Worm (Caenorhabditis elegans) whole organism, young adult: ENCODE results near the gene W10G11.1.
A peak's percentile ranks its signal among the peaks of the same experiment; 100 is the strongest.

Experiments used
- B0261.1 ChIP-seq: sonication (generic microtip); optimal IDR thresholded peaks from 2 replicates; lab custom pipeline; 2016; ENCODE audit warnings: mild to moderate bottlenecking, missing genetic modification characterization, moderate library complexity, missing compliant biosample characterization
- D2030.7 ChIP-seq: fragments of 200-800 bp; sonication (Bioruptor generic); IDR thresholded peaks from 2 replicates; pipeline ENCODE4 v1.3.6; 2022; ENCODE audit warnings: missing genetic modification reagents, missing genetic modification characterization, missing compliant biosample characterization
- F10E7.11 ChIP-seq: sonication (generic microtip); optimal IDR thresholded peaks from 2 replicates; lab custom pipeline; 2017; ENCODE audit warnings: mild to moderate bottlenecking, missing genetic modification characterization, moderate library complexity, missing compliant biosample characterization
- F22D6.2 ChIP-seq: sonication (generic microtip); optimal IDR thresholded peaks from 2 replicates; lab custom pipeline; 2016; ENCODE audit warnings: mild to moderate bottlenecking, missing genetic modification characterization, missing compliant biosample characterization
- F39B2.1 ChIP-seq: fragments of 200-800 bp; sonication (Bioruptor generic); IDR thresholded peaks from 2 replicates; pipeline ENCODE4 v1.3.6; 2022; ENCODE audit warnings: missing genetic modification reagents, missing genetic modification characterization, missing compliant biosample characterization
- F55B11.4 ChIP-seq: sonication (generic microtip); optimal IDR thresholded peaks from 2 replicates; lab custom pipeline; 2016; ENCODE audit warnings: missing compliant biosample characterization, missing genetic modification characterization, borderline replicate concordance; ENCODE audit not compliant: insufficient read depth
- F57A8.1 ChIP-seq: fragments of 200-800 bp; sonication (Bioruptor generic); optimal IDR thresholded peaks from 2 replicates; lab custom pipeline; 2018; ENCODE audit warnings: mild to moderate bottlenecking, missing genetic modification characterization, moderate library complexity, missing compliant biosample characterization
- K12H6.12 ChIP-seq: fragments of 200-800 bp; sonication (Bioruptor generic); optimal IDR thresholded peaks from 2 replicates; lab custom pipeline; 2018; ENCODE audit warnings: mild to moderate bottlenecking, missing genetic modification characterization, missing compliant biosample characterization
- T07F8.4 ChIP-seq: sonication (generic microtip); optimal IDR thresholded peaks from 2 replicates; lab custom pipeline; 2016; ENCODE audit warnings: mild to moderate bottlenecking, missing genetic modification characterization, moderate library complexity, missing compliant biosample characterization
- Y56A3A.18 ChIP-seq: fragments of 200-800 bp; sonication (Bioruptor generic); IDR thresholded peaks from 2 replicates; pipeline ENCODE4 v1.3.6; 2022; ENCODE audit warnings: missing genetic modification reagents, missing genetic modification characterization, missing compliant biosample characterization
- ama-1 ChIP-seq, 3 experiments: fragments of 150-350 bp in 1 of 3; sonication (generic microtip) in 2 of 3; optimal IDR thresholded peaks; 2 replicates each; lab custom pipeline; 2014 to 2018; ENCODE audit warnings: missing biosample characterization in 2 of 3, missing genetic modification characterization in 2 of 3, missing genetic modification reagents in 2 of 3
- attf-5 ChIP-seq: fragments of 200-800 bp; sonication (Bioruptor generic); optimal IDR thresholded peaks from 2 replicates; lab custom pipeline; 2018; ENCODE audit warnings: mild to moderate bottlenecking, missing genetic modification characterization, missing compliant biosample characterization
- cebp-2 ChIP-seq: fragments of 200-800 bp; sonication (Bioruptor generic); IDR thresholded peaks from 2 replicates; pipeline ENCODE4 v1.3.6; 2022; ENCODE audit warnings: missing genetic modification characterization, missing compliant biosample characterization
- ceh-100 ChIP-seq: fragments of 200-800 bp; sonication (Bioruptor generic); IDR thresholded peaks from 2 replicates; pipeline ENCODE4 v1.3.6; 2022; ENCODE audit warnings: missing genetic modification reagents, missing genetic modification characterization, missing compliant biosample characterization
- ceh-27 ChIP-seq: fragments of 200-800 bp; sonication (Bioruptor generic); optimal IDR thresholded peaks from 2 replicates; lab custom pipeline; 2018; ENCODE audit warnings: mild to moderate bottlenecking, missing genetic modification characterization, moderate library complexity, missing compliant biosample characterization
- ceh-58 ChIP-seq: fragments of 200-800 bp; sonication (Bioruptor generic); IDR thresholded peaks from 2 replicates; pipeline ENCODE4 v1.3.6; 2022; ENCODE audit warnings: missing genetic modification characterization, missing compliant biosample characterization
- ceh-91 ChIP-seq: fragments of 200-800 bp; sonication (Bioruptor generic); IDR thresholded peaks from 2 replicates; pipeline ENCODE4 v1.3.6; 2022; ENCODE audit warnings: missing genetic modification reagents, missing genetic modification characterization, missing compliant biosample characterization
- chd-7 ChIP-seq: sonication (generic microtip); optimal IDR thresholded peaks from 2 replicates; lab custom pipeline; 2016; ENCODE audit warnings: mild to moderate bottlenecking, missing genetic modification characterization, moderate library complexity, missing compliant biosample characterization
- dpl-1 ChIP-seq: fragments of 150-350 bp; optimal IDR thresholded peaks from 2 replicates; lab custom pipeline; 2014; ENCODE audit warnings: missing biosample characterization, missing genetic modification reagents, missing genetic modification characterization
- efl-1 ChIP-seq: fragments of 150-350 bp; optimal IDR thresholded peaks from 2 replicates; lab custom pipeline; 2014; ENCODE audit warnings: missing biosample characterization, missing genetic modification reagents, missing genetic modification characterization
- egl-18 ChIP-seq: fragments of 200-800 bp; sonication (Bioruptor generic); IDR thresholded peaks from 2 replicates; pipeline ENCODE4 v1.3.6; 2022; ENCODE audit warnings: missing genetic modification reagents, missing genetic modification characterization, missing compliant biosample characterization
- egl-44 ChIP-seq: fragments of 200-800 bp; sonication (Bioruptor generic); IDR thresholded peaks from 2 replicates; pipeline ENCODE4 v1.3.6; 2022; ENCODE audit warnings: missing genetic modification reagents, missing genetic modification characterization, missing compliant biosample characterization
- egrh-3 ChIP-seq: fragments of 200-800 bp; sonication (Bioruptor generic); IDR thresholded peaks from 2 replicates; pipeline ENCODE4 v1.3.6; 2022; ENCODE audit warnings: missing genetic modification reagents, missing genetic modification characterization, missing compliant biosample characterization
- ets-4 ChIP-seq: fragments of 200-800 bp; sonication (Bioruptor generic); optimal IDR thresholded peaks from 2 replicates; lab custom pipeline; 2018; ENCODE audit warnings: mild to moderate bottlenecking, missing genetic modification characterization, missing compliant biosample characterization
- fkh-3 ChIP-seq: sonication (generic microtip); optimal IDR thresholded peaks from 2 replicates; lab custom pipeline; 2016; ENCODE audit warnings: mild to moderate bottlenecking, missing genetic modification characterization, missing compliant biosample characterization
- hmg-1.2 ChIP-seq: fragments of 200-800 bp; sonication (Bioruptor generic); IDR thresholded peaks from 2 replicates; pipeline ENCODE4 v1.3.6; 2022; ENCODE audit warnings: missing genetic modification reagents, missing genetic modification characterization, missing compliant biosample characterization
- hmg-20 ChIP-seq: fragments of 200-800 bp; sonication (Bioruptor generic); IDR thresholded peaks from 2 replicates; pipeline ENCODE4 v1.3.6; 2022; ENCODE audit warnings: missing genetic modification reagents, missing genetic modification characterization, missing compliant biosample characterization
- let-607 ChIP-seq, 2 experiments: fragments of 200-800 bp in 1 of 2; sonication (Bioruptor generic) in 1 of 2; sonication (generic microtip) in 1 of 2; optimal IDR thresholded peaks; 2 replicates each; lab custom pipeline; 2016 to 2018; ENCODE audit warnings: mild to moderate bottlenecking in 2 of 2, missing compliant biosample characterization in 2 of 2, missing genetic modification characterization in 2 of 2, moderate library complexity in 2 of 2, missing genotype in 1 of 2
- lin-40 ChIP-seq: sonication (generic microtip); optimal IDR thresholded peaks from 2 replicates; lab custom pipeline; 2016; ENCODE audit warnings: missing genetic modification characterization, mild to moderate bottlenecking, missing compliant biosample characterization, missing genotype, missing genetic modification reagents
- lin-54 ChIP-seq: fragments of 200-800 bp; sonication (Bioruptor generic); optimal IDR thresholded peaks from 2 replicates; lab custom pipeline; 2018; ENCODE audit warnings: mild to moderate bottlenecking, missing genetic modification characterization, missing compliant biosample characterization
- lir-1 ChIP-seq: fragments of 200-800 bp; sonication (Bioruptor generic); conservative IDR thresholded peaks from 2 replicates; pipeline ENCODE4 v1.3.6; 2022; ENCODE audit warnings: missing genetic modification reagents, missing genetic modification characterization, missing compliant biosample characterization
- mcd-1 ChIP-seq: fragments of 200-800 bp; sonication (Bioruptor generic); IDR thresholded peaks from 2 replicates; pipeline ENCODE4 v1.3.6; 2022; ENCODE audit warnings: missing genetic modification reagents, missing genetic modification characterization, missing compliant biosample characterization
- mxl-1 ChIP-seq: sonication (generic microtip); optimal IDR thresholded peaks from 2 replicates; lab custom pipeline; 2016; ENCODE audit warnings: missing genetic modification characterization, missing compliant biosample characterization
- nfya-2 ChIP-seq: fragments of 200-800 bp; sonication (Bioruptor generic); IDR thresholded peaks from 2 replicates; pipeline ENCODE4 v1.3.6; 2022; ENCODE audit warnings: missing genetic modification reagents, missing genetic modification characterization, missing compliant biosample characterization
- nhr-90 ChIP-seq: sonication (generic microtip); optimal IDR thresholded peaks from 2 replicates; lab custom pipeline; 2016; ENCODE audit warnings: missing genotype, mild to moderate bottlenecking, missing genetic modification characterization, missing compliant biosample characterization
- rcor-1 ChIP-seq: fragments of 200-800 bp; sonication (Bioruptor generic); IDR thresholded peaks from 2 replicates; pipeline ENCODE4 v1.3.6; 2022; ENCODE audit warnings: missing genetic modification reagents, missing genetic modification characterization, missing compliant biosample characterization
- rec-8 ChIP-seq, 2 experiments: sonication (generic microtip); optimal IDR thresholded peaks; 2 replicates each; lab custom pipeline; 2016; ENCODE audit warnings: mild to moderate bottlenecking in 2 of 2, missing genetic modification characterization in 2 of 2, missing genetic modification reagents in 2 of 2, missing genotype in 2 of 2, missing biosample characterization in 1 of 2, missing compliant biosample characterization in 1 of 2, moderate library complexity in 1 of 2
- rpc-1 ChIP-seq, 2 experiments: fragments of 150-350 bp in 1 of 2; sonication (generic microtip) in 1 of 2; optimal IDR thresholded peaks; 2 replicates each; lab custom pipeline; 2014 to 2018; ENCODE audit warnings: missing biosample characterization in 1 of 2, missing genetic modification characterization in 1 of 2, missing genetic modification reagents in 1 of 2, missing genotype in 1 of 2
- sdz-38 ChIP-seq: sonication (generic microtip); optimal IDR thresholded peaks from 2 replicates; lab custom pipeline; 2016; ENCODE audit warnings: missing genotype, missing genetic modification characterization, missing compliant biosample characterization
- sea-2 ChIP-seq: fragments of 200-800 bp; sonication (Bioruptor generic); IDR thresholded peaks from 2 replicates; pipeline ENCODE4 v1.3.6; 2022; ENCODE audit warnings: missing genetic modification characterization, missing compliant biosample characterization
- snpc-1.3 ChIP-seq: sonication (generic microtip); optimal IDR thresholded peaks from 2 replicates; lab custom pipeline; 2017; ENCODE audit warnings: missing genetic modification characterization, mild to moderate bottlenecking, missing compliant biosample characterization, antibody characterized with exemption, moderate library complexity, missing genotype, missing genetic modification reagents; ENCODE audit not compliant: insufficient read depth
- snpc-3.4 ChIP-seq: sonication (generic microtip); optimal IDR thresholded peaks from 2 replicates; lab custom pipeline; 2017; ENCODE audit warnings: missing genetic modification characterization, mild to moderate bottlenecking, missing compliant biosample characterization, antibody characterized with exemption, moderate library complexity, missing genotype, missing genetic modification reagents
- sptf-2 ChIP-seq: fragments of 200-800 bp; sonication (Bioruptor generic); optimal IDR thresholded peaks from 2 replicates; lab custom pipeline; 2018; ENCODE audit warnings: mild to moderate bottlenecking, missing genetic modification characterization, missing compliant biosample characterization
- tbp1 ChIP-seq: fragments of 200-800 bp; sonication (Bioruptor generic); optimal IDR thresholded peaks from 2 replicates; lab custom pipeline; 2018; ENCODE audit warnings: mild to moderate bottlenecking, missing genetic modification characterization, missing compliant biosample characterization
- unc-130 ChIP-seq: sonication (generic microtip); optimal IDR thresholded peaks from 2 replicates; lab custom pipeline; 2016; ENCODE audit warnings: missing genetic modification reagents, missing genetic modification characterization, missing compliant biosample characterization
- xnd-1 ChIP-seq: sonication (generic microtip); optimal IDR thresholded peaks from 2 replicates; lab custom pipeline; 2016; ENCODE audit warnings: missing genotype, missing genetic modification reagents, missing genetic modification characterization, missing compliant biosample characterization
- zfh-2 ChIP-seq: fragments of 200-800 bp; sonication (Bioruptor generic); conservative IDR thresholded peaks from 2 replicates; pipeline ENCODE4 v1.3.6; 2022; ENCODE audit warnings: missing genetic modification reagents, missing genetic modification characterization, missing compliant biosample characterization
- ztf-28 ChIP-seq: fragments of 200-800 bp; sonication (Bioruptor generic); IDR thresholded peaks from 2 replicates; pipeline ENCODE4 v1.3.6; 2022; ENCODE audit warnings: missing genetic modification reagents, missing genetic modification characterization, missing compliant biosample characterization

Gene W10G11.1

DNA sequence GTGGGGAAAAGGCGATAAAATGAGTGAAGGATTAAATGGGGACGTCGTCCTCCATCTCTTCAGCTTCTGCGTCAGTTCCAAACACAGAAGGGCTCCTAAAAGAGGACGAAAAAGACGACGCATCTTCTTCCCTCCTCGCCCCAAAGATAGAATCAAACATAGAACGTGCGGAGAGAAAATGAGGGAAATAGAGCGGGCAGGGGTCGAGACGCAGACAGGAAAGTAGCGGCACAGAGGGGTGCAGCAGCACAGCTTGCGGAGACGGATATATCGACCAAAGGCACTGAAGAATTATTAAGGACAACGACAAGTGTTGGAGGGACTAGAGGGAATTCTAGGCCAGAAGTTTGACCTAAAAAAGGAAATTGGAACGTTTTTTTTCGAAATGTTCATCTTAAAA is 13.2 kb downstream of the W10G11.1 start:
- TF ChIP-seq hmg-1.2 (GFP tag; lab: Robert Waterston, UW): peak; percentile 74; the same call in 1 of the 2 replicates
- no peak for TF ChIP-seq lir-1 (GFP tag; lab: Robert Waterston, UW)
- no peak for TF ChIP-seq Y56A3A.18 (GFP tag; lab: Robert Waterston, UW)
- no peak for TF ChIP-seq mxl-1 (tag; lab: Kevin White, UChicago)
- no peak for TF ChIP-seq F55B11.4 (tag; lab: Kevin White, UChicago)
- TF ChIP-seq mcd-1 (GFP tag; lab: Robert Waterston, UW): peak; percentile 54
- TF ChIP-seq egl-44 (GFP tag; lab: Robert Waterston, UW): no peak
- no peak for TF ChIP-seq K12H6.12
- TF ChIP-seq fkh-3 (tag; lab: Kevin White, UChicago): no peak
- TF ChIP-seq sdz-38 (tag; lab: Kevin White, UChicago): no peak
- no peak for TF ChIP-seq ceh-91 (GFP tag; lab: Robert Waterston, UW)
- TF ChIP-seq ceh-58: no peak
- TF ChIP-seq efl-1: no peak
- TF ChIP-seq let-607 (tag; optimal IDR thresholded peaks at IDR 0.05; lab: Kevin White, UChicago): no peak
- no peak for TF ChIP-seq nhr-90 (tag; lab: Kevin White, UChicago)
- 0 out of 2 replicates have a peak, but pooled peaks have one; percentile 18 for TF ChIP-seq egrh-3 (GFP tag; lab: Robert Waterston, UW)
- no peak for TF ChIP-seq dpl-1 (GFP tag; lab: Kevin White, UChicago)
- no peak for TF ChIP-seq snpc-1.3
- TF ChIP-seq attf-5 (GFP tag; lab: Kevin White, UChicago): no peak
- no peak for TF ChIP-seq D2030.7 (GFP tag; lab: Robert Waterston, UW)
- TF ChIP-seq rpc-1 (optimal IDR thresholded peaks at IDR 0.05; lab: Kevin White, UChicago): no peak
- TF ChIP-seq rpc-1 (tag; optimal IDR thresholded peaks at IDR 0.05; lab: Kevin White, UChicago): no peak
- no peak for TF ChIP-seq chd-7
- no peak for TF ChIP-seq hmg-20 (GFP tag; lab: Robert Waterston, UW)
- TF ChIP-seq ceh-100 (GFP tag; lab: Robert Waterston, UW): no peak
- TF ChIP-seq ama-1 (optimal IDR thresholded peaks at IDR 0.05; lab: Kevin White, UChicago): no peak
- no peak for TF ChIP-seq ama-1 (GFP tag; optimal IDR thresholded peaks at IDR 0.05; lab: Kevin White, UChicago)
- TF ChIP-seq F10E7.11: no peak
- TF ChIP-seq ztf-28 (GFP tag; lab: Robert Waterston, UW): no peak
- peak; percentile 84 for TF ChIP-seq zfh-2 (GFP tag; lab: Robert Waterston, UW)
- TF ChIP-seq ceh-27 (GFP tag; lab: Kevin White, UChicago): peak; percentile 37
- no peak for TF ChIP-seq nfya-2
- no peak for TF ChIP-seq tbp1 (GFP tag; lab: Kevin White, UChicago)
- no peak for TF ChIP-seq T07F8.4 (tag; lab: Kevin White, UChicago)
- TF ChIP-seq ets-4 (GFP tag; lab: Kevin White, UChicago): no peak
- no peak for TF ChIP-seq lin-40
- TF ChIP-seq F39B2.1 (GFP tag; lab: Robert Waterston, UW): no peak
- no peak for TF ChIP-seq B0261.1 (tag; lab: Kevin White, UChicago)
- TF ChIP-seq sptf-2 (GFP tag; lab: Kevin White, UChicago): no peak
- TF ChIP-seq rcor-1: no peak

DNA sequence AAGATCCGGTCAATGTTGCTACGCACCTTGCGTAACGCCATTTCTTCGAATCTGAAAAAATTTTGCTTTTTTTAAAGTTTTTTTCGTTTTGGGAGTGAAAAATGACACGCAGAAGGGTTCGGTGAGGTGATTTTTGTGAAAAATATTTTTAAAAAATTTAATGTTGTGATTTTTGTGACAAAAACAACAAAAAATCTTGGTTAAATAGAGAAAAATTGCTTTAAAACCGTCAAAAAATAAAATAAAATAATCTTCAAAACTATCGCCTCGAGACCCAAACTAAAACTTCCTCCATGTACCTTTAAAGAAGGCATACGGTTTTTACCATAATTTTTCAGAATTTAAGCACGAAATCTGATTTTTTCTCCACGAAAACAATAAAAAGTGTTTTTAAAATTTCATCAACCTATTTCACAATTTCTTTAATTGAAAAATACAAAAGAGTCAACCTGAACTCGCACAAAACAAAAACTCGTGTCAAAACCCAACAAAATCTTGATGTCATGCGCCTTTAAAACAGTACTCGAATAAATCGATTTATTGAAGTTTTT is 14.0 kb downstream of the W10G11.1 start, which contains the start of gene apd-3:
apd-3 (minus strand) TSS at position 51 of the 551 bp plus-strand sequence.
- TF ChIP-seq nfya-2 (no peak), F57A8.1 (no peak), F22D6.2 (tag; lab: Kevin White, UChicago) (no peak), unc-130 (no peak), D2030.7 (GFP tag; lab: Robert Waterston, UW) (peak; percentile 58), cebp-2 (GFP tag; lab: Robert Waterston, UW) (no peak), sea-2 (GFP tag; lab: Robert Waterston, UW) (no peak), rpc-1 (optimal IDR thresholded peaks at IDR 0.05; lab: Kevin White, UChicago) (no peak), rpc-1 (tag; optimal IDR thresholded peaks at IDR 0.05; lab: Kevin White, UChicago) (no peak), egl-18 (GFP tag; lab: Robert Waterston, UW) (no peak), lin-54 (GFP tag; lab: Kevin White, UChicago) (peak; percentile 4), snpc-3.4 (tag; lab: Kevin White, UChicago) (peak; percentile 10), rec-8 (tag; optimal IDR thresholded peaks at IDR 0.05; lab: Kevin White, UChicago) (no peak), xnd-1 (peak; percentile 97)
